Worm (Caenorhabditis elegans): ENCODE data around the gene F23D12.7.

The F23D12.7 gene

DNA sequence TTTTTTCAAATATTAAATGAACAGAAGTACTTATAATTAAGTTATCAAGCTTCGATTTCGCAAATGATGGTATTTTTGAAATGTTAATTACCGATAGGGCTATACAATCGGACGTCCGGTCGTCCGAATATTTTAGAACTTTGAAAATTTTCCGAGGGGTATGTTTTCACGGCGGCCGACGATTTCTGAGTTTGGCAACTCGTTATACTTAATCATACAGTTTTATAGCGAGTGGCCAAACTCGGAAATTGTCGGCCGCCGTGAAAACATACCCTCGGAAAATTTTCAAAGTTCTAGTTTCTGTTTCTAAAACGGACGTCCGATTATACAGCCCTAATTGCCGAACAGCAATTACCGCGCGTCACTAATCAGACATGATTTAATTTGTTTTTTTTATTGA is 29.4 kb downstream of the F23D12.7 start:
- no peak for TF ChIP-seq fkh-8 (tag; optimal IDR thresholded peaks at IDR 0.05)
- no peak for TF ChIP-seq lin-39 (tag; optimal IDR thresholded peaks at IDR 0.05)
- TF ChIP-seq nhr-71 (tag; optimal IDR thresholded peaks at IDR 0.05) = no peak
- TF ChIP-seq ceh-88 (GFP tag; IDR thresholded peaks at IDR 0.05) = no peak
- TF ChIP-seq aha-1 (tag; optimal IDR thresholded peaks at IDR 0.05) = no peak
- no peak for TF ChIP-seq nhr-77 (tag; optimal IDR thresholded peaks at IDR 0.05)
- TF ChIP-seq zag-1 (tag; optimal IDR thresholded peaks at IDR 0.05) = no peak
- TF ChIP-seq ceh-8 (GFP tag; optimal IDR thresholded peaks at IDR 0.05) = no peak
- TF ChIP-seq C04F5.9 (tag; optimal IDR thresholded peaks at IDR 0.05) = no peak
- TF ChIP-seq F16B12.6 (tag; optimal IDR thresholded peaks at IDR 0.05) = no peak
- TF ChIP-seq nhr-76 (tag; optimal IDR thresholded peaks at IDR 0.05) = no peak
- no peak for TF ChIP-seq snu-23 (GFP tag; optimal IDR thresholded peaks at IDR 0.05)

DNA sequence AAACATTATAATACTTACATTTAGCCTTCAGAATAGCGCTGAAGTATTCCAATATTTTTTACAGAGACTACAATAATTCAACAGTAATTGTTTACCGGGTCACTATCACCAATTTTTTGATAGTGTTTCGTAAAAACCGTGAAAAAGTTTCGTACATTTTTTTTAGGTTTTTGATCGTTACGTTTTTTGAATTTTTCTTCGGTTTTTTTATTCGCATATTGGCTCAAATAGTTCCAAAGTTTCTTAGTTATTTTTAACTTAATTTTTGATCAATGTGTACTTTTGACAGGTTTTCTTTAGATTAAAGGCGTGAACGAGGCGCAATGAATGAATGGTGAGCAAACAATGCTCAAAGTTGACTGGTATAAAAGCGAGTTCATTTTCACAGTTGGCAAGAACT is 30.5 kb downstream of the F23D12.7 start, which contains the start of gene fipr-3:
fipr-3 (plus strand) TSS at position 301 of the 400 bp plus-strand sequence.
- TF ChIP-seq egl-13 (tag; optimal IDR thresholded peaks at IDR 0.05) (no peak), fkh-8 (tag; optimal IDR thresholded peaks at IDR 0.05) (no peak), lir-3 (tag; optimal IDR thresholded peaks at IDR 0.05; ENCODE audit: poor library complexity) (no peak), mab-9 (GFP tag; IDR thresholded peaks at IDR 0.05) (no peak), pag-3 (tag; optimal IDR thresholded peaks at IDR 0.05; ENCODE audit: borderline replicate concordance, insufficient read depth) (no peak), pqm-1 (tag; optimal IDR thresholded peaks at IDR 0.05) (no peak), mef-2 (tag; optimal IDR thresholded peaks at IDR 0.05) (no peak), nhr-20 (tag; optimal IDR thresholded peaks at IDR 0.05) (no peak), nhr-71 (tag; optimal IDR thresholded peaks at IDR 0.05) (no peak), egl-27 (tag; optimal IDR thresholded peaks at IDR 0.05) (no peak), isw-1 (GFP tag; IDR thresholded peaks at IDR 0.05) (no peak), aly-2 (tag; optimal IDR thresholded peaks at IDR 0.05) (no peak), fkh-4 (tag; optimal IDR thresholded peaks at IDR 0.05; ENCODE audit: borderline replicate concordance) (no peak), nhr-237 (tag; optimal IDR thresholded peaks at IDR 0.05) (no peak), lsy-2 (tag; optimal IDR thresholded peaks at IDR 0.05) (no peak), nhr-11 (tag; optimal IDR thresholded peaks at IDR 0.05) (no peak), vab-15 (tag; optimal IDR thresholded peaks at IDR 0.05) (no peak)

DNA sequence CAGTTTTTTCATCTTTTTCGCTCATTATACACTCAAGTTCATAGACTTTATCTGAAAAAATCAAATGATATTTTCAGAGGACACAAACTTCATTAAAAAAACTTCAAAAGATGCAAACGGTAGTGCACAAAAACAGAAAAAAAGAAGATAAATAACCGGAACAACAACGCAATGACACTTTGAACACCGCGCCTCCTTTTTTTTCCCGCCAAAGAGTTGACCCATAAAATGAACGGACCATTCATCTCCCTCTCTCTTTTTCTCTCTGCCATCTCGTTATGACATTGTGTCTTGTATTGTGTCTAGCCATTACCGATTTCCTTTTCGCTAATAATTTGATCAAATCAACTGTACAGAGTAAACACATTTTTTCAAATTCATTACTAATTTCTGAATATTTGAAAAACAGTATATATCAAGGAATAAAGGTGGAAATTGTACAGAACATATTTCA is 32.1 kb downstream of the F23D12.7 start, which contains the start of gene F23D12.2:
F23D12.2 (minus strand) TSS at position 51 of the 454 bp plus-strand sequence.
- TF ChIP-seq ztf-11 (tag; optimal IDR thresholded peaks at IDR 0.05) (no peak), pag-3 (tag; optimal IDR thresholded peaks at IDR 0.05; ENCODE audit: borderline replicate concordance, insufficient read depth) (no peak), nhr-76 (tag; optimal IDR thresholded peaks at IDR 0.05) (no peak), ceh-90 (tag; optimal IDR thresholded peaks at IDR 0.05) (no peak), pax-3 (tag; optimal IDR thresholded peaks at IDR 0.05) (no peak), xbp-1 (tag; optimal IDR thresholded peaks at IDR 0.05) (no peak), hlh-4 (tag; optimal IDR thresholded peaks at IDR 0.05) (no peak), tlp-1 (tag; optimal IDR thresholded peaks at IDR 0.05) (no peak)

DNA sequence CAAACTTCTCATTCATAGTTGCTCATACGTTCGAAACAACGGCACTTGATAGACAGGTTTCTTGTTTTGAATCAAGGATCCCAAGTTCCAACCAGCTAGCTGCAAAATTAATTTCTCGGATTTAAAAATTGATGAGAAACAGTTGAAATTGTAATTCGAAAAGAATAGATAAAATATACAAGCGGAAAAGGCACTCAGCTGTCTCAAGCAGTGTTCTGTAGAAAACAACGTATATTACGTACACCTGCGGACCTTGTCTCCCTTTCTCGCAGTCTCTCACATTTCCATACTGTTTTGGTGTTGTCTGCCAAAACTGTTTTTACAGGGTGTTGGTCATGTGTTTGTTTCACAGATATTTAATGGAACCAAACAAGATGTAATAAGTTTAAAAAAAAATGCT is 38.0 kb downstream of the F23D12.7 start, which contains the start of gene F23D12.10:
F23D12.10 (minus strand) TSS at position 101 of the 400 bp plus-strand sequence.
- TF ChIP-seq grh-1 (GFP tag; IDR thresholded peaks at IDR 0.05) = no peak
- no peak for TF ChIP-seq pag-3 (tag; optimal IDR thresholded peaks at IDR 0.05; ENCODE audit: borderline replicate concordance, insufficient read depth)
- no peak for TF ChIP-seq nhr-71 (tag; optimal IDR thresholded peaks at IDR 0.05)
- no peak for TF ChIP-seq unc-30 (tag; optimal IDR thresholded peaks at IDR 0.05)
- TF ChIP-seq ets-5 (GFP tag; IDR thresholded peaks at IDR 0.05) = no peak
- no peak for TF ChIP-seq C34B4.2 (tag; optimal IDR thresholded peaks at IDR 0.05)
- TF ChIP-seq blmp-1 (tag; optimal IDR thresholded peaks at IDR 0.05) = no peak
- TF ChIP-seq lin-35 (GFP tag; optimal IDR thresholded peaks at IDR 0.05) = no peak

Measured in whole organism, L1 larva.